Worm (Caenorhabditis elegans): ENCODE results near the gene sdz-12.

- TF ChIP-seq ceh-79 (tag; optimal IDR thresholded peaks at IDR 0.05) (no peak), unc-62 (GFP tag; optimal IDR thresholded peaks at IDR 0.05) (no peak), Y53F4B.3 (GFP tag; IDR thresholded peaks at IDR 0.05) (no peak)
Measured at ce11 chrII:3779463-3779862, 47.8 kb upstream of the sdz-12 start, which contains the start of gene T24E12.11.

All from whole organism, young adult.